Worm (Caenorhabditis elegans): ENCODE measurements around the gene M01F1.8.

- no peak for TF ChIP-seq T22C8.4 (GFP tag; IDR thresholded peaks at IDR 0.05)
- TF ChIP-seq flt-1 (GFP tag; IDR thresholded peaks at IDR 0.05) = no peak
- TF ChIP-seq klf-2 (GFP tag; conservative IDR thresholded peaks at IDR 0.05) = no peak
- no peak for TF ChIP-seq cog-1 (tag; optimal IDR thresholded peaks at IDR 0.05)
- TF ChIP-seq ref-1 (GFP tag; conservative IDR thresholded peaks at IDR 0.05) = no peak
These were observed 26.0 kb upstream of the M01F1.8 start, which contains the start of gene rpl-37 for ce11 chrIII:3528342-3528741.

Measured in whole organism, midembryonic.